Fruit fly (Drosophila melanogaster) Kc167 (cell line): ENCODE results near the gene CG7824.

Experiments
- Myc ChIP-seq: fragments of >200 bp; optimal IDR thresholded peaks from 2 replicates; lab custom pipeline; 2017; ENCODE audit warnings: missing external identifiers
- Sin3A ChIP-seq: fragments of >200 bp; optimal IDR thresholded peaks from 2 replicates; lab custom pipeline; 2018; ENCODE audit warnings: missing external identifiers
- h ChIP-seq: fragments of >200 bp; optimal IDR thresholded peaks from 3 replicates; lab custom pipeline; 2018; ENCODE audit warnings: missing external identifiers
- insv ChIP-seq: fragments of >200 bp; optimal IDR thresholded peaks from 3 replicates; lab custom pipeline; 2018; ENCODE audit warnings: missing external identifiers
- psq ChIP-seq: fragments of >200 bp; optimal IDR thresholded peaks from 2 replicates; lab custom pipeline; 2017; ENCODE audit warnings: missing external identifiers
- ttk ChIP-seq: sonication (Bioruptor generic); optimal IDR thresholded peaks from 2 replicates; lab custom pipeline; 2017; ENCODE audit warnings: missing external identifiers

Gene CG7824

DNA sequence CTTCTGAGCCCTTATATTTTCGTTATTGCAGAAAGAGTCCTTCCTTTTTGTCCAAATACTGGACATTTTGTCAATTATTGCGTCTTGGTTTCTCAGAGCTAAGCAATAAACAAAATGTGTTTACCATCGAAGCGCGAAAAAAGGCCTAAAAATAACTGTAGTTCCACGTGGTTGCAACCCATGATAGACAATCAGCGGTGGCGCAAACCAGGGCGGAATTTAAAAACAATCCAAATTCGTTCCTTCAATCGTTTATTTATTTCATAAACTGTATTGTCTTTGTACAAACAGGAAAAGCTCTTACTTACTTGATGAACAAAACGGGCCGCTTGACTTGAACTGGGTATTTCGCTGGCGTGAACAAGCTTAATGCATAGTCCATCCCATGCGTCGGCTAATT is at the start of gene CG7824:
Gene CG7824, minus strand, starts transcription at position 131 of the 400 bp plus-strand sequence.
- TF ChIP-seq ttk (lab: Kevin White, UChicago) = no peak
- TF ChIP-seq Sin3A (lab: Kevin White, UChicago) = no peak
- TF ChIP-seq psq (lab: Kevin White, UChicago) = no peak
- TF ChIP-seq Myc (lab: Kevin White, UChicago) = no peak
- TF ChIP-seq insv (lab: Kevin White, UChicago) = no peak
- no peak for TF ChIP-seq h (lab: Kevin White, UChicago)

DNA sequence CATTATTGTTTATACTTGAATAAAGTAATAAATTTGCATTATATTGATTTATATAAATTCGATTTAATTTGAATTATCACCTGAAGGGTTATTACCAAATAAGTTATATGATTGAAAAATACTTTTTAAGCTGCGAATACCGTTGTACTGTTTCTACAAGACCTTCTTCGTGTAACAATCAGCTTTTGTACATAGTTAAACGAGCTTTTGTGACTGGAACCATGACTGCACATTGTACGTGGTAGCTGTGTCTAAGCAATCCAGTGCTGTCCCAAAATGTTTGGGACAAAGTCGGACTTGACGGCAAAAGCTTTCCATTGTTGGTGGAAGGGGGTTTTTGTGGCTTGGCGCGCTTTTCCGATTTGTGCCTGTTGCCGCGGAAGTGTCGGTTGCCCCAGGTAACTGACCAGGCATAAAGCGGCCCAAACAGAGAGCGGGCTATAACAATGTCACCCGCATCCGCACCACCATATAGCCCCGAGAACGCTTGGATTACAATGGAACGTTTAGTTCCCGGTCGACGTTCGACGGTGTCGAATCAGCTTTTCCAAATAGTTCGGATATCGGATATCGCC is 49.0 kb upstream of the CG7824 start, which contains the start of gene CG31036:
Gene CG31036, plus strand, starts transcription at position 507 of the 575 bp plus-strand sequence.
- TF ChIP-seq h (lab: Kevin White, UChicago) (no peak), Myc (lab: Kevin White, UChicago) (no peak), ttk (lab: Kevin White, UChicago) (no peak), psq (lab: Kevin White, UChicago) (no peak), insv (lab: Kevin White, UChicago) (no peak), Sin3A (lab: Kevin White, UChicago) (no peak)

DNA sequence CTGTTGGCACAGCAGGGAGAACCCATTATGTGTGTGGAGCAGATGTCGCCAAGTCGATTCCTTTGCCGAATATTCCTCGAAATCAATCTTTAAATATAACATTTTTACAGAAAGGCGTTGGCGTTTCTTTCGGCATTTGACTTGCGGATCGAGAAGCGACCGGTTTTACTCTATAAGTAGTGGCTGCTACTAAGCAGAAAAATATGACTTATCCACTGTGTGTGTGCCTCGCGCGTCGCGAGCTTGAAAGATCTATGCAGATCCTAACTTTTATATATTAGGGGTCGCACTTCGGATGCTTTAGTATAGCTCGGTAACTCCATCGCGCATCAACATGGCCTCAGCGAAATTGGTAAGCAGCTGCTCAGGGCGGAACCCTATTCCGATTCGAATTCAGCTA is 46.4 kb upstream of the CG7824 start, which contains the start of gene CG15515:
Gene CG15515, plus strand, starts transcription at position 301 of the 400 bp plus-strand sequence.
- TF ChIP-seq ttk (lab: Kevin White, UChicago) = no peak
- TF ChIP-seq psq (lab: Kevin White, UChicago) = no peak
- TF ChIP-seq insv (lab: Kevin White, UChicago) = no peak
- no peak for TF ChIP-seq Sin3A (lab: Kevin White, UChicago)
- no peak for TF ChIP-seq Myc (lab: Kevin White, UChicago)
- no peak for TF ChIP-seq h (lab: Kevin White, UChicago)

DNA sequence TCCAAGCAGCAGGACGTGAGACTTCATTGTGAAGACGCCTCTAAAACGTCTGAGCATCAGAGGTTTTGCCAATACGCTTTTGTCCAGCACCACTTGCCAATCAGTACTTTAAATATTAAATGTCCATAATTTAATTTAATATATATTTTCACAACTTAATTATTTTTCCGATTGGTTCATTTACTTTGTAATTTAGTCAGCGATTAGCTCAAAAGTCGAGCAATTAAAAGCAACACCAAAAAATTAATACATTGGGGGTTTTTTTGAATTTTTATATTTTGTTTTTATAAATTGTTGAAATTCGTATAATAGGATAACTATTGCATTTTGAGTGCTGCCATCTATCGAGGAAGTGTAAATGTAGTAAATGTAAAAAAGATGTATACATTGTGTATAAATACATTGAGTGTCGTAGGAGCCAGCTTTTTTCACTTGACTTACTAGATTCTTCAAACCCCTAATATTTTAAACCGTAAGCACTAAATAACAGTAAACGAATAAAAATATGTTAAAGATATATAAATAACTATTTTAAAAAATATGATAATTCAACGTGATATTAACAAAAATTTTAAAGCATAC is 45.1 kb upstream of the CG7824 start, which contains the start of gene CG15517:
Gene CG15517, minus strand, starts transcription at position 51 of the 582 bp plus-strand sequence.
- TF ChIP-seq Sin3A (lab: Kevin White, UChicago) (no peak), psq (lab: Kevin White, UChicago) (no peak)

DNA sequence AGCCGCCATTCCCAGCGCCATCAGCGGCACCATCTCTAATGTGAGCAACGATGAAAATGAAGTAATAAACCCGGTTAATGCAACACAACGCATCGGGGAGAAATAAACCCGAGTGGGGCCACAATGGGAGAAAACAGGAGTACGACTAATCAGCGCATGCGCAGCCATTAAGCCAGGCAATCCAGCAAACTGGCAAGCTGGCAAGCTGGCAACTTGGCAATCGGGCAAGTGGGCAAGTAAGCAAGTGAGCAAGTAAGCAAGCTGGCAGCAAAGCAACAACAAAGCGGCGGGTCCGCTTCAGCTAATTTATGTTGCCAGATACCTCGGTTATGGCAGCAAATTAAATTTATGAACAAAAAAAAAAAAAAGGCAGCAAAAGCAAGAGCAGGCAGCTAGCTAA is 40.9 kb upstream of the CG7824 start:
- TF ChIP-seq Myc (lab: Kevin White, UChicago) = no peak
- no peak for TF ChIP-seq Sin3A (lab: Kevin White, UChicago)
- TF ChIP-seq insv (lab: Kevin White, UChicago) = no peak
- TF ChIP-seq ttk (lab: Kevin White, UChicago) = no peak
- TF ChIP-seq psq (lab: Kevin White, UChicago) = no peak
- no peak for TF ChIP-seq h (lab: Kevin White, UChicago)

DNA sequence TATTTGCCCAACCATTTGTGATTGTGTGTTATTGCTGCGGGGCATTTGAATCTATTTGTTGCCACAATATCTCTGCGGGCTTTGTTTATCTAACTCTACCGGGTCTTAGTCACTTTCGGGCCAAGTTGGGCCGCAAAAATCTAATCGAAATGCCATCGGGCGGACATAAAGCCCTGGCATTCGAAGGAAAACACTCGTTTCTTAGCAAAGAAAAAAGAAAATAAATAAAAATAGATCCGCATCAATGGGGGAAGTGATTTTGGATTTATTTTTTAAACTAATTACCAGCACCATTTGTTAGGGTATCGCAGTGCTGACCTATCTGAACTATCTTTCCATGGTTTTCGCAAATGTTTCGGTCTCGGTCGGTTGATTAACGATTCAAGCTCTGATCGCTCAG is 39.9 kb upstream of the CG7824 start:
- TF ChIP-seq psq (lab: Kevin White, UChicago) (no peak), ttk (lab: Kevin White, UChicago) (no peak), h (lab: Kevin White, UChicago) (no peak), Sin3A (lab: Kevin White, UChicago) (no peak), insv (lab: Kevin White, UChicago) (no peak), Myc (lab: Kevin White, UChicago) (no peak)

DNA sequence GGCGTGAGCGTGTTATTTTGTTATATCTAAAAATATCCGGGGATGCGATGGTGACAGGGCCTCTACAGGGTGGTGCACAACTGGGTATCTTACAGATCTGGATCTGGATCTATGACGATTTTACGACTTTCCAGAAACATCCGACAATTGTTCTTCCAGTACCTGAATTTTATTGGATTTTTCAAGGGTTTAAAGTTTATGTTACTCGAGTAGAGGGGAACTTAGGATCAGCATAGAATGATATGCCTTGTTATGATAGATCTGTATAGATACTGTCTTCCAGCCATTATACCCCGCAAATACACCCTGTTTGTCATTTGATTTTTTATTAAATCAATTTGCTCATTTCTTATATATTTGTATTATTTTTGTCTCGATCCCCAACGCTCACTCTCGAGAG is 35.7 kb upstream of the CG7824 start:
- TF ChIP-seq ttk (lab: Kevin White, UChicago) (no peak), h (lab: Kevin White, UChicago) (no peak), Myc (lab: Kevin White, UChicago) (no peak), insv (lab: Kevin White, UChicago) (no peak), psq (lab: Kevin White, UChicago) (no peak), Sin3A (lab: Kevin White, UChicago) (no peak)

DNA sequence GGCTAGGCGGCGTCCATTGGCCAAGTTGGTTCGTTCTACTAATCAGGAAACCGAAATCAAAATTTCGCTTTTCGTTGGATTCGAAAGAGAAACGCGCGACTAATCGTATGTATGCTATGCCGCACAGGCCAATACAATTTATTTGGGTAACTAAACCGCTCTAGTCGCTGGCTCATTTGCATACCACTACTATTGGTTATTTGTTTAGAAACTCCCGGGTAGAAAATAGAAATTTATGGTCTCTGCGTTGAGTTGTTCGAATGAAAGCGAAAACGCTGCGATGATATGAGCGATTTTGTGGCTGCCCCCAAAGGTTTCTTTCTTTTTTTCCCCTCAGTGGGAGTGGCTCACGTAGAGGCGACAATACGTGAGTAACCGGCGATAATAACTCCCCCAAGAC is 34.3 kb upstream of the CG7824 start:
- TF ChIP-seq h (lab: Kevin White, UChicago) (no peak), Myc (lab: Kevin White, UChicago) (no peak), insv (lab: Kevin White, UChicago) (no peak), psq (lab: Kevin White, UChicago) (no peak), ttk (lab: Kevin White, UChicago) (no peak), Sin3A (lab: Kevin White, UChicago) (no peak)

DNA sequence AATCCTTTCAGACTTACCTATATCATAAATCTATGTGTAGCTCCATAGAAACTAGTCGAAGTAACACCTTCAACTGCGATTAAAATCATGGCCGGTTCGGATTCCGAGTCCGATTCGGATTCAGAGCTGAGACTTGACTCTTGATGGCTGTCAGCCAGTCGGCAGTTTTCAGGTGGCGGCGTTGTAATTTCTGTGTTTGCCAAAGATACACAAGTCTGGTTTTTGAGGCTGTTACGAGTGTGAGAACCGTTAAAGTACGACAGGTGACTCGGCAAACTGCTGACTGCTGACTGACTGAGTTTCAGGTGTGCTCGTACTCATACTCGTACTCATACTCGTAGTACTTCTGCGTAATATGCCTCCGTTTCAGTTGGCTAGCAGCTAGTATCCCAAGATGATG is 32.4 kb upstream of the CG7824 start:
- no peak for TF ChIP-seq Myc (lab: Kevin White, UChicago)

DNA sequence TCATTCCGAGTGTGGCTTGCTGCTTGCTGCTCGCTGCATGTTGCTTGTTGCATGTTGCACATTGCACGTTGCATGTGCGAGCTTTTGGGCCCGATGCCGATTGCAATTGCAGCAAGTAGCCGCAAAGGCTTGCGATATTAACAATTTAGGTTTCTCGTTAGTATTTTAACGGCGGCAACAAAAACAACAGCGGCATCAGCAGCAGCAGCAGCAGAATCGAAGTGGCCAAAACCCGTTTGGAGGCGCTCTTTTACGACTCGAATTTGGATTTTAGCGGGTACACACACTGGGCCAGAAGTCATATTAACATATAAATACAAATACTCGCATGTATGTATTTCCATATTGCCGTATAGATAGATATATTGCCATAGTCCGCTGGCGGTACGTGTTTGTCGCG is 21.6 kb upstream of the CG7824 start:
- no peak for TF ChIP-seq Myc (lab: Kevin White, UChicago)
- TF ChIP-seq h (lab: Kevin White, UChicago) = no peak
- TF ChIP-seq insv (lab: Kevin White, UChicago) = no peak
- no peak for TF ChIP-seq psq (lab: Kevin White, UChicago)
- no peak for TF ChIP-seq ttk (lab: Kevin White, UChicago)
- TF ChIP-seq Sin3A (lab: Kevin White, UChicago) = no peak

DNA sequence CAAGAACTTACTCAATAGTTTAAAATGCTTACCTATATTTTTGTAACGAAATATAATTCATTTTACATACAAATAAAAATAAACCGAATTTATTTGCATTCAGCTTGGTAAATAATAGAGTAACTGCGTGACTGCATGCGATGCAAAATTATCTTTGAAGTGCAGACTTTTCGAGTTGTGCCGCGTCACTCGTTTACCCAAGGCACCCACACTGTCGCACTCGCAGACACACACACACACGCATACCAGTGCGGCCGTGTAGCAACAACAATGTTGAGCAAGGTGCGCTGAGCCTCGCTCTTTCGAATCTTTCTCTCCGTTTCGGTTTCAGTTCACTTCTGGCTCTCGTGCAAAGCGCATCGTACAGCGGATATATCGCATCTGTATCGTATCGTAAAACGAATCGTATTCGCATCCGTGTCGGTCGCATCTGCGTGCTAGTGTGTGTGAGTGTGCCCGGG is 18.0 kb upstream of the CG7824 start, which contains the start of gene CG31038:
Gene CG31038, plus strand, starts transcription at position 327 of the 461 bp plus-strand sequence.
- no peak for TF ChIP-seq Sin3A (lab: Kevin White, UChicago)
- TF ChIP-seq psq (lab: Kevin White, UChicago) = no peak
- no peak for TF ChIP-seq ttk (lab: Kevin White, UChicago)

DNA sequence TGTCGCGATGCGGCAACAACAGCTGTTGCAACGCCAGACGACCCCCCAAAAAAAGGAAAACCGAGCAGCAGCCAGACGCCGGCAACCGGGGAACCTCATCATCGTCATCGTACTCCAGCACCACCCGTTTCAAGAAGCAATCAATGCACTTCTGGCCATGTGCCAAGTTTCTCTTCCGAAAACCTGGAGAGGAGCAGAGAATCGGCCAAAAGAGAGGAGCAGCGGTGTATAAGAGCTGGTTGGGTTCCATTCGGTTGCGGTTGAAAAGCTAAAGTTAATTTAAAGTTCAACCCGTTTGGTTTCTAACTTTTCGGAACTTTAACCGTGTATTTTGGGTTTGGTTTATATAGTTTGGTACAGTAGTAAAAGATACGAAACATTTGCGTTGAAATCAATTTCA is 17.5 kb upstream of the CG7824 start:
- TF ChIP-seq Myc (lab: Kevin White, UChicago) (no peak), ttk (lab: Kevin White, UChicago) (no peak)
